Worm (Caenorhabditis elegans) whole organism, early embryonic: ENCODE data around the gene cyp-35C1.

Experiments
- ama-1 ChIP-seq: fragments of 150-350 bp; optimal IDR thresholded peaks from 2 replicates; lab custom pipeline; 2014
- ceh-36 ChIP-seq: sonication (generic microtip); optimal IDR thresholded peaks from 2 replicates; lab custom pipeline; 2016; ENCODE audit warnings: missing genetic modification characterization, inconsistent platforms, missing compliant biosample characterization
- sea-1 ChIP-seq: fragments of 200-800 bp; sonication (Bioruptor generic); conservative IDR thresholded peaks from 2 replicates; pipeline ENCODE4 v1.3.6; 2022; ENCODE audit warnings: missing genetic modification characterization, missing compliant biosample characterization

- TF ChIP-seq ceh-36 (no peak), sea-1 (no peak), ama-1 (lab: Kevin White, UChicago) (no peak)
These were observed 41.9 kb downstream of the cyp-35C1 start, which contains the start of gene srx-134 for ce11 chrV:13856376-13856775.
